Worm (Caenorhabditis elegans) whole organism, L4/young adult: ENCODE data around the gene memi-2.

ENCODE experiments used
- W03F9.2 ChIP-seq: fragments of 150-350 bp; optimal IDR thresholded peaks from 2 replicates; lab custom pipeline; 2014; ENCODE audit warnings: missing biosample characterization, missing genetic modification characterization
- dao-5 ChIP-seq: sonication (generic microtip); optimal IDR thresholded peaks from 2 replicates; lab custom pipeline; 2016; ENCODE audit warnings: missing genotype, missing genetic modification characterization, moderate library complexity, missing compliant biosample characterization
- him-1 ChIP-seq: sonication (generic microtip); optimal IDR thresholded peaks from 2 replicates; lab custom pipeline; 2016; ENCODE audit warnings: missing genotype, missing genetic modification reagents, missing genetic modification characterization, missing compliant biosample characterization

ce11 chrIV:13381823-13382222, 18.5 kb downstream of the memi-2 start, which contains the start of gene emc-3:
- TF ChIP-seq W03F9.2 (no peak), him-1 (tag; lab: Kevin White, UChicago) (no peak), dao-5 (tag; lab: Kevin White, UChicago) (no peak)
